Worm (Caenorhabditis elegans): ENCODE measurements around the gene F56B3.11.

- TF ChIP-seq nhr-28 (tag; optimal IDR thresholded peaks at IDR 0.05) (no peak), unc-62 (GFP tag; optimal IDR thresholded peaks at IDR 0.05) (no peak), pha-4 (tag; optimal IDR thresholded peaks at IDR 0.05) (no peak), jun-1 (tag; optimal IDR thresholded peaks at IDR 0.05) (no peak), egl-27 (tag; optimal IDR thresholded peaks at IDR 0.05) (no peak), snpc-4 (tag; optimal IDR thresholded peaks at IDR 0.05) (no peak), egl-5 (tag; optimal IDR thresholded peaks at IDR 0.05) (no peak), lin-39 (tag; optimal IDR thresholded peaks at IDR 0.05) (no peak), lin-15B (tag; optimal IDR thresholded peaks at IDR 0.05) (no peak)
These were observed 34.3 kb downstream of the F56B3.11 start for ce11 chrIV:762016-762459.

Measured in whole organism, L3 larva.